Fruit fly (Drosophila melanogaster): Measurements from ENCODE around the gene pim.

- TF ChIP-seq CG14655 (GFP tag; optimal IDR thresholded peaks at IDR 0.05) (no peak), Ets98B (GFP tag; IDR thresholded peaks at IDR 0.05) (no peak), CG8159 (tag; optimal IDR thresholded peaks at IDR 0.05) (no peak), Pif1B (GFP tag; optimal IDR thresholded peaks at IDR 0.05) (no peak), CG32121 (GFP tag; IDR thresholded peaks at IDR 0.05) (no peak), Pif1A (GFP tag; optimal IDR thresholded peaks at IDR 0.05) (no peak), CG10348 (GFP tag; IDR thresholded peaks at IDR 0.05) (no peak)
These were observed 9.5 kb downstream of the pim start for dm6 chr2L:10372297-10372696.

All from whole organism, pupa.